Worm (Caenorhabditis elegans) whole organism, L4 larva: ENCODE results near the gene osm-8.
A peak's percentile ranks its signal among the peaks of the same experiment; 100 is the strongest.

Experiments
- F44E2.7 ChIP-seq: fragments of 200-800 bp; sonication (Bioruptor generic); IDR thresholded peaks from 2 replicates; pipeline ENCODE4 v2.1.2; 2022; ENCODE audit warnings: missing genetic modification characterization, missing compliant biosample characterization
- daf-12 ChIP-seq: fragments of 150-350 bp; optimal IDR thresholded peaks from 2 replicates; lab custom pipeline; 2014; ENCODE audit warnings: missing biosample characterization, missing genetic modification reagents, missing genetic modification characterization
- daf-16 ChIP-seq, 3 experiments: sonication (generic microtip); optimal IDR thresholded peaks; 2 replicates each; lab custom pipeline; 2016 to 2017; ENCODE audit warnings: missing genetic modification characterization in 3 of 3, missing genetic modification reagents in 3 of 3, mild to moderate bottlenecking in 2 of 3, missing compliant biosample characterization in 2 of 3, missing biosample characterization in 1 of 3, moderate library complexity in 1 of 3
- dmd-6 ChIP-seq: fragments of 200-800 bp; sonication (Bioruptor generic); IDR thresholded peaks from 2 replicates; pipeline ENCODE4 v1.3.6; 2022; ENCODE audit warnings: missing genetic modification reagents, missing genetic modification characterization, missing compliant biosample characterization
- hlh-11 ChIP-seq: fragments of 200-800 bp; sonication (Bioruptor generic); optimal IDR thresholded peaks from 2 replicates; lab custom pipeline; 2018; ENCODE audit warnings: mild to moderate bottlenecking, missing genetic modification characterization, missing compliant biosample characterization
- lsy-2 ChIP-seq, 2 experiments: fragments of 150-350 bp in 1 of 2; sonication (generic microtip) in 1 of 2; optimal IDR thresholded peaks; 2 replicates each; lab custom pipeline; 2014 to 2017; ENCODE audit warnings: missing biosample characterization in 2 of 2, missing genetic modification characterization in 2 of 2
- madf-9 ChIP-seq: fragments of 200-800 bp; sonication (Bioruptor generic); conservative IDR thresholded peaks from 2 replicates; pipeline ENCODE4 v1.3.6; 2022; ENCODE audit warnings: missing genetic modification reagents, missing genetic modification characterization, missing compliant biosample characterization
- nhr-102 ChIP-seq: sonication (generic microtip); optimal IDR thresholded peaks from 2 replicates; lab custom pipeline; 2016; ENCODE audit warnings: mild to moderate bottlenecking, missing genetic modification characterization, moderate library complexity, missing compliant biosample characterization
- nhr-25 ChIP-seq: sonication (generic microtip); optimal IDR thresholded peaks from 2 replicates; lab custom pipeline; 2017; ENCODE audit warnings: missing genetic modification characterization, mild to moderate bottlenecking, missing compliant biosample characterization, antibody characterized with exemption, moderate library complexity, borderline replicate concordance; ENCODE audit not compliant: insufficient read depth
- nhr-48 ChIP-seq: sonication (generic microtip); optimal IDR thresholded peaks from 2 replicates; lab custom pipeline; 2016; ENCODE audit warnings: mild to moderate bottlenecking, missing genetic modification characterization, missing compliant biosample characterization
- pqm-1 ChIP-seq: sonication (generic microtip); optimal IDR thresholded peaks from 2 replicates; lab custom pipeline; 2017; ENCODE audit warnings: missing biosample characterization, missing genetic modification characterization
- spr-3 ChIP-seq: fragments of 200-800 bp; sonication (Bioruptor generic); optimal IDR thresholded peaks from 2 replicates; lab custom pipeline; 2018; ENCODE audit warnings: mild to moderate bottlenecking, missing genetic modification characterization, missing compliant biosample characterization
- zip-11 ChIP-seq: fragments of 200-800 bp; sonication (Bioruptor generic); IDR thresholded peaks from 2 replicates; pipeline ENCODE4 v1.3.6; 2022; ENCODE audit warnings: missing genetic modification characterization, missing compliant biosample characterization

The osm-8 gene

DNA sequence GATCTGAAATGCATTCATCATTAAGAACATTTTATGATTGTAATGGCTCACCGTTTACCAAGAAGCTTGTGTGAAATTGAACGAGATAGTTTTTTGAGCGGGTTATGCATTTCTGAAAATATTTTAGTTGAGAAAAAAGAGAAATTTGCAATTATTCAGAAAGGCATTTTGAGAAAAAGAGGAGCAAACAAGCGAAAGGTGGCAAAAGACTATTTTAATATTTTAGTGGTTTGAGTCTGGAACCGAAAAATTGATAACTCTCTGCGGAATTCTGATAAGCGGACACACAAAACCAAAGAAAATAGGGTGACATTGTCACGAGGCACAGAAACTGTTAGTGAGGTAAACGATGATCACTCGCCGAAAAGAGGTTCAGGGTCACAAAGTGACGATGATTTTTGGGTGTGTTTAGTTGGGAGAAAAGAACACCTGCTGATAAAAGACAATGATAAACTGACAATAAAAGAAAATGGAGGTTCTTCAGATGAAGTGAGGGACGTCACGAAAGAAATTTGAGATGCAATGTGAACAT is 50.4 kb downstream of the osm-8 start (continued):
- TF ChIP-seq spr-3 (GFP tag; lab: Kevin White, UChicago) (no peak), nhr-102 (tag; lab: Kevin White, UChicago) (peak; percentile 66), nhr-48 (tag; lab: Kevin White, UChicago) (peak; percentile 43), daf-12 (tag; lab: Kevin White, UChicago) (no peak), hlh-11 (tag; lab: Kevin White, UChicago) (peak; percentile 93), lsy-2 (tag; optimal IDR thresholded peaks at IDR 0.05; lab: Kevin White, UChicago) (peak in 1 of 2 experiments; percentile 29), dmd-6 (peak; percentile 98), daf-16 (GFP tag; optimal IDR thresholded peaks at IDR 0.05; lab: Kevin White, UChicago) (no peak), daf-16 (tag; optimal IDR thresholded peaks at IDR 0.05; lab: Kevin White, UChicago) (peak; percentile 85), pqm-1 (tag; lab: Kevin White, UChicago) (peak; percentile 53), F44E2.7 (GFP tag; lab: Robert Waterston, UW) (no peak), madf-9 (0 out of 2 replicates have a peak, but pooled peaks have one; percentile 30), zip-11 (GFP tag; lab: Robert Waterston, UW) (no peak), nhr-25 (tag; lab: Kevin White, UChicago) (peak; percentile 6)
- TF ChIP-seq, all 104 proteins: peak for 24
